Fruit fly (Drosophila melanogaster) whole organism, embryonic: ENCODE measurements around the gene CG31131.

Experiments used
- Atf6 ChIP-seq: fragments of 200-800 bp; sonication (Bioruptor generic); IDR thresholded peaks from 2 replicates; pipeline ENCODE4 v1.3.6; 2022; ENCODE audit warnings: missing biosample characterization, missing genetic modification characterization
- BEAF-32 ChIP-seq: fragments of 200-800 bp; sonication (Bioruptor generic); optimal IDR thresholded peaks from 3 replicates; lab custom pipeline; 2017; ENCODE audit warnings: missing biosample characterization, missing genetic modification characterization, mild to moderate bottlenecking, moderate library complexity, missing genetic modification reagents
- Blimp-1 ChIP-seq: fragments of 200-800 bp; sonication (Bioruptor generic); optimal IDR thresholded peaks from 3 replicates; lab custom pipeline; 2018; ENCODE audit warnings: missing biosample characterization, missing genetic modification characterization, mild to moderate bottlenecking, moderate library complexity, missing genetic modification reagents
- BtbVII ChIP-seq: fragments of 200-800 bp; sonication (Bioruptor generic); optimal IDR thresholded peaks from 3 replicates; lab custom pipeline; 2017; ENCODE audit warnings: missing biosample characterization, mild to moderate bottlenecking, missing genetic modification characterization
- C15 ChIP-seq: fragments of 200-800 bp; sonication (Bioruptor generic); IDR thresholded peaks from 3 replicates; pipeline ENCODE4 v1.3.6; 2022; ENCODE audit warnings: missing biosample characterization, missing genetic modification characterization
- CG10209 ChIP-seq: fragments of 200-800 bp; sonication (Bioruptor generic); optimal IDR thresholded peaks from 3 replicates; lab custom pipeline; 2017; ENCODE audit warnings: missing biosample characterization, mild to moderate bottlenecking, missing genetic modification characterization, missing genetic modification reagents
- CG11504 ChIP-seq: fragments of 200-800 bp; sonication (Bioruptor generic); optimal IDR thresholded peaks from 3 replicates; lab custom pipeline; 2019; ENCODE audit warnings: missing biosample characterization, mild to moderate bottlenecking, missing genetic modification characterization, moderate library complexity
- CG12299 ChIP-seq: fragments of 200-800 bp; sonication (Bioruptor generic); optimal IDR thresholded peaks from 2 replicates; lab custom pipeline; 2018; ENCODE audit warnings: missing biosample characterization, mild to moderate bottlenecking, missing genetic modification characterization
- CG13424 ChIP-seq: fragments of 200-800 bp; sonication (Bioruptor generic); optimal IDR thresholded peaks from 2 replicates; lab custom pipeline; 2019; ENCODE audit warnings: missing biosample characterization, mild to moderate bottlenecking, missing genetic modification characterization, moderate library complexity
- CG13894 ChIP-seq: fragments of 200-800 bp; sonication (Bioruptor generic); optimal IDR thresholded peaks from 3 replicates; lab custom pipeline; 2018; ENCODE audit warnings: missing biosample characterization, mild to moderate bottlenecking, missing genetic modification characterization, moderate library complexity
- CG16779 ChIP-seq: fragments of 200-800 bp; sonication (Bioruptor generic); IDR thresholded peaks from 2 replicates; pipeline ENCODE4 v1.3.6; 2022; ENCODE audit warnings: missing biosample characterization, missing genetic modification characterization
- CG17359 ChIP-seq: fragments of 200-800 bp; sonication (Bioruptor generic); optimal IDR thresholded peaks from 3 replicates; lab custom pipeline; 2018; ENCODE audit warnings: missing biosample characterization, mild to moderate bottlenecking, missing genetic modification characterization, moderate library complexity
- CG17912 ChIP-seq: fragments of 200-800 bp; sonication (Bioruptor generic); optimal IDR thresholded peaks from 2 replicates; lab custom pipeline; 2018; ENCODE audit warnings: missing biosample characterization, mild to moderate bottlenecking, missing genetic modification characterization
- CG1792 ChIP-seq: fragments of 200-800 bp; sonication (Bioruptor generic); optimal IDR thresholded peaks from 2 replicates; lab custom pipeline; 2016; ENCODE audit warnings: missing biosample characterization, missing genetic modification characterization
- CG2116 ChIP-seq: fragments of 200-800 bp; sonication (Bioruptor generic); optimal IDR thresholded peaks from 3 replicates; lab custom pipeline; 2018; ENCODE audit warnings: missing biosample characterization, mild to moderate bottlenecking, missing genetic modification characterization
- CG2120 ChIP-seq: fragments of 200-800 bp; sonication (Bioruptor generic); optimal IDR thresholded peaks from 3 replicates; lab custom pipeline; 2016; ENCODE audit warnings: missing biosample characterization, missing genetic modification characterization
- CG2202 ChIP-seq: fragments of 200-800 bp; sonication (Bioruptor generic); optimal IDR thresholded peaks from 2 replicates; lab custom pipeline; 2018; ENCODE audit warnings: missing biosample characterization, mild to moderate bottlenecking, missing genetic modification characterization
- CG2875 ChIP-seq: fragments of 200-800 bp; sonication (Bioruptor generic); optimal IDR thresholded peaks from 2 replicates; lab custom pipeline; 2017; ENCODE audit warnings: missing biosample characterization, mild to moderate bottlenecking, missing genetic modification characterization, missing genetic modification reagents
- CG32767 ChIP-seq: fragments of 200-800 bp; sonication (Bioruptor generic); IDR thresholded peaks from 2 replicates; pipeline ENCODE4 v1.3.6; 2022; ENCODE audit warnings: missing biosample characterization, missing genetic modification characterization
- CG32772 ChIP-seq: fragments of 200-800 bp; sonication (Bioruptor generic); IDR thresholded peaks from 2 replicates; pipeline ENCODE4 v1.3.6; 2022; ENCODE audit warnings: missing biosample characterization, missing genetic modification characterization
- CG4617 ChIP-seq: fragments of 200-800 bp; sonication (Bioruptor generic); optimal IDR thresholded peaks from 3 replicates; lab custom pipeline; 2016; ENCODE audit warnings: missing biosample characterization, missing genetic modification characterization, borderline replicate concordance
- CG6272 ChIP-seq: fragments of 200-800 bp; sonication (Bioruptor generic); IDR thresholded peaks from 2 replicates; pipeline ENCODE4 v1.3.6; 2022; ENCODE audit warnings: missing biosample characterization, missing genetic modification characterization
- CG8359 ChIP-seq: fragments of 200-800 bp; sonication (Bioruptor generic); optimal IDR thresholded peaks from 2 replicates; lab custom pipeline; 2017; ENCODE audit warnings: missing biosample characterization, mild to moderate bottlenecking, missing genetic modification characterization, borderline replicate concordance
- CHES-1-like ChIP-seq: fragments of 200-800 bp; sonication (Bioruptor generic); optimal IDR thresholded peaks from 2 replicates; lab custom pipeline; 2016; ENCODE audit warnings: missing biosample characterization, missing genetic modification characterization
- CoRest ChIP-seq: fragments of 200-800 bp; sonication (Bioruptor generic); optimal IDR thresholded peaks from 3 replicates; lab custom pipeline; 2018; ENCODE audit warnings: missing biosample characterization, mild to moderate bottlenecking, missing genetic modification characterization, moderate library complexity
- CrebB ChIP-seq: fragments of 200-800 bp; sonication (Bioruptor generic); optimal IDR thresholded peaks from 3 replicates; lab custom pipeline; 2018; ENCODE audit warnings: missing biosample characterization, mild to moderate bottlenecking, missing genetic modification characterization
- D19A ChIP-seq: fragments of 200-800 bp; optimal IDR thresholded peaks from 3 replicates; lab custom pipeline; 2019; ENCODE audit warnings: missing biosample characterization, mild to moderate bottlenecking, missing genetic modification characterization, moderate library complexity
- Dad ChIP-seq: fragments of 200-800 bp; sonication (Bioruptor generic); optimal IDR thresholded peaks from 3 replicates; lab custom pipeline; 2016; ENCODE audit warnings: missing biosample characterization, missing genetic modification characterization
- Dek ChIP-seq: fragments of 200-800 bp; sonication (Bioruptor generic); optimal IDR thresholded peaks from 3 replicates; lab custom pipeline; 2019; ENCODE audit warnings: missing biosample characterization, mild to moderate bottlenecking, missing genetic modification characterization, moderate library complexity
- Dll ChIP-seq: fragments of 200-800 bp; sonication (Bioruptor generic); IDR thresholded peaks from 4 replicates; pipeline ENCODE4 v1.3.6; 2022; ENCODE audit warnings: missing biosample characterization, missing genetic modification characterization; ENCODE audit not compliant: partially characterized antibody
- H15 ChIP-seq: fragments of 200-800 bp; sonication (Bioruptor generic); IDR thresholded peaks from 3 replicates; pipeline ENCODE4 v1.3.6; 2022; ENCODE audit warnings: missing biosample characterization, missing genetic modification characterization
- HLH54F ChIP-seq: fragments of 200-800 bp; sonication (Bioruptor generic); optimal IDR thresholded peaks from 3 replicates; lab custom pipeline; 2016; ENCODE audit warnings: missing biosample characterization, missing genetic modification characterization
- Mad ChIP-seq: fragments of 200-800 bp; sonication (Bioruptor generic); optimal IDR thresholded peaks from 2 replicates; lab custom pipeline; 2016; ENCODE audit warnings: missing biosample characterization, missing genetic modification characterization
- NFAT ChIP-seq: fragments of 200-800 bp; sonication (Bioruptor generic); IDR thresholded peaks from 2 replicates; pipeline ENCODE4 v1.3.6; 2022; ENCODE audit warnings: missing biosample characterization, missing genetic modification characterization
- Oaz ChIP-seq: fragments of 200-800 bp; sonication (Bioruptor generic); IDR thresholded peaks from 2 replicates; pipeline ENCODE4 v1.3.6; 2022; ENCODE audit warnings: missing biosample characterization, missing genetic modification characterization
- Poxn ChIP-seq: fragments of 200-800 bp; sonication (Bioruptor generic); IDR thresholded peaks from 2 replicates; pipeline ENCODE4 v1.3.6; 2022; ENCODE audit warnings: missing biosample characterization, missing genetic modification characterization
- croc ChIP-seq: fragments of 200-800 bp; sonication (Bioruptor generic); conservative IDR thresholded peaks from 3 replicates; pipeline ENCODE4 v1.3.6; 2022; ENCODE audit warnings: missing biosample characterization, missing genetic modification characterization
- crp ChIP-seq, 2 experiments: fragments of 200-800 bp; sonication (Bioruptor generic); optimal IDR thresholded peaks; 2 replicates in 1 of 2; 3 replicates in 1 of 2; lab custom pipeline; 2017; ENCODE audit warnings: missing biosample characterization in 2 of 2, missing genetic modification characterization in 2 of 2, mild to moderate bottlenecking in 1 of 2, moderate library complexity in 1 of 2
- fd3F ChIP-seq: fragments of 200-800 bp; sonication (Bioruptor generic); optimal IDR thresholded peaks from 2 replicates; lab custom pipeline; 2018; ENCODE audit warnings: missing biosample characterization, mild to moderate bottlenecking, missing genetic modification characterization, moderate library complexity
- fd96Cb ChIP-seq: fragments of 200-800 bp; sonication (Bioruptor generic); optimal IDR thresholded peaks from 2 replicates; lab custom pipeline; 2018; ENCODE audit warnings: missing biosample characterization, mild to moderate bottlenecking, missing genetic modification characterization, moderate library complexity
- jing ChIP-seq: fragments of 200-800 bp; sonication (Bioruptor generic); optimal IDR thresholded peaks from 2 replicates; lab custom pipeline; 2018; ENCODE audit warnings: missing biosample characterization, mild to moderate bottlenecking, missing genetic modification characterization
- otp ChIP-seq: fragments of 200-800 bp; sonication (Bioruptor generic); IDR thresholded peaks from 3 replicates; pipeline ENCODE4, ENCODE4 v1.3.6; 2022; ENCODE audit warnings: missing biosample characterization, missing genetic modification characterization
- p53 ChIP-seq: fragments of 200-800 bp; sonication (Bioruptor generic); optimal IDR thresholded peaks from 2 replicates; lab custom pipeline; 2016; ENCODE audit warnings: missing biosample characterization, missing genetic modification characterization
- pnt ChIP-seq: fragments of 200-800 bp; sonication (Bioruptor generic); optimal IDR thresholded peaks from 3 replicates; lab custom pipeline; 2016; ENCODE audit warnings: missing biosample characterization, missing genetic modification characterization
- sens-2 ChIP-seq: fragments of 200-800 bp; sonication (Bioruptor generic); IDR thresholded peaks from 2 replicates; pipeline ENCODE4 v1.3.6; 2022; ENCODE audit warnings: missing biosample characterization, missing genetic modification characterization
- sna ChIP-seq: fragments of 200-800 bp; sonication (Bioruptor generic); IDR thresholded peaks from 2 replicates; pipeline ENCODE4 v1.3.6; 2022; ENCODE audit warnings: missing biosample characterization, missing genetic modification characterization; ENCODE audit not compliant: partially characterized antibody
- ssp ChIP-seq: fragments of 200-800 bp; sonication (Bioruptor generic); IDR thresholded peaks from 2 replicates; pipeline ENCODE4 v1.3.6; 2022; ENCODE audit warnings: missing biosample characterization, missing genetic modification characterization
- wor ChIP-seq: fragments of 200-800 bp; sonication (Bioruptor generic); IDR thresholded peaks from 2 replicates; pipeline ENCODE4 v1.3.6; 2022; ENCODE audit warnings: missing biosample characterization, missing genetic modification characterization
- zf30C ChIP-seq: fragments of 200-800 bp; sonication (Bioruptor generic); optimal IDR thresholded peaks from 3 replicates; lab custom pipeline; 2018; ENCODE audit warnings: missing biosample characterization, mild to moderate bottlenecking, missing genetic modification characterization

CG31131 gene

DNA sequence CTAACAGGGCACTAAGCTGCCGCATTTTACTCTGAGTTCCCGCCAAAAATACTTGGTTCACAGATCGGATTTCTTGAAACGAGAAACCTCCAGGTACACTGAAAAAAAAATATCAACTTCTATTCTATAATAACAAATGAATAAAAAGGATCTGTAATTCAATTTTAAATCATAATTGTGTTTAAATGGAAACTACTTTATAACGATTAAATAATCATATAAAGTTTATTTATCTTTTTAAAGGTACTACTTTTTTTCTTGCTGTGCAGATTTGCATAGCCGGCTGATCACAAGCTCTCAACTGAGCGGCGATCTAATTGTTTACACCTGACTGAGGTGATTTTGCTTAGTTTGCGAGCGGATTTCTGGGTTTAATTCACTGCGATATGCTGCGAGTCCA lies 24.3 kb upstream of the CG31131 start (continued):
- TF ChIP-seq CrebB (tag; lab: Kevin White, UChicago) (peak; percentile 5), Mad (GFP tag; lab: Kevin White, UChicago) (peak; percentile 6), CG8359 (GFP tag; lab: Kevin White, UChicago) (no peak), CG11504 (peak; percentile 79), p53 (no peak), HLH54F (GFP tag; lab: Kevin White, UChicago) (peak; percentile 24), CG17359 (peak; percentile 60), D19A (tag; lab: Kevin White, UChicago) (peak; percentile 51), Blimp-1 (GFP tag; lab: Kevin White, UChicago) (peak; percentile 52), CG2116 (peak; percentile 18), H15 (GFP tag; lab: Robert Waterston, UW) (peak; percentile 46; the same call in 1 of the 3 replicates), Atf6 (GFP tag; lab: Robert Waterston, UW) (peak; percentile 88), CG17912 (GFP tag; lab: Kevin White, UChicago) (no peak), CoRest (tag; lab: Kevin White, UChicago) (peak; percentile 84), wor (GFP tag; lab: Robert Waterston, UW) (peak; percentile 55; the same call in 1 of the 2 replicates), CG4617 (GFP tag; lab: Kevin White, UChicago) (no peak), Dad (GFP tag; lab: Kevin White, UChicago) (no peak), CG2875 (GFP tag; lab: Kevin White, UChicago) (peak; percentile 35), CG12299 (tag; lab: Kevin White, UChicago) (peak; percentile 71), CG13424 (tag; lab: Kevin White, UChicago) (peak; percentile 72), crp (GFP tag; optimal IDR thresholded peaks at IDR 0.05; lab: Kevin White, UChicago) (peak in 1 of 2 experiments; percentile 1), fd96Cb (tag; lab: Kevin White, UChicago) (peak; percentile 47), C15 (GFP tag; lab: Robert Waterston, UW) (0 out of 3 replicates have a peak, but pooled peaks have one; percentile 6), zf30C (GFP tag; lab: Kevin White, UChicago) (peak; percentile 2), fd3F (GFP tag; lab: Kevin White, UChicago) (peak; percentile 52), Oaz (GFP tag; lab: Robert Waterston, UW) (peak; percentile 51), Dek (tag; lab: Kevin White, UChicago) (peak; percentile 72), CG32767 (peak; percentile 49; the same call in 1 of the 2 replicates), BEAF-32 (GFP tag; lab: Kevin White, UChicago) (no peak), Poxn (peak; percentile 53; the same call in 1 of the 2 replicates), CG13894 (peak; percentile 23), CG1792 (GFP tag; lab: Kevin White, UChicago) (no peak), CG6272 (peak; percentile 44; the same call in 1 of the 2 replicates), pnt (no peak), otp (GFP tag; lab: Robert Waterston, UW) (peak; percentile 56; the same call in 1 of the 3 replicates), sens-2 (peak; percentile 25; the same call in 1 of the 2 replicates), CG16779 (GFP tag; lab: Robert Waterston, UW) (no peak), CG2202 (tag; lab: Kevin White, UChicago) (peak; percentile 2), CHES-1-like (GFP tag; lab: Kevin White, UChicago) (no peak), croc (GFP tag; lab: Robert Waterston, UW) (peak; percentile 31; the same call in 1 of the 3 replicates), NFAT (GFP tag; lab: Robert Waterston, UW) (peak; percentile 30; the same call in 1 of the 2 replicates), BtbVII (GFP tag; lab: Kevin White, UChicago) (peak; percentile 29), jing (peak; percentile 29), ssp (peak; percentile 63), CG2120 (peak; percentile 73), CG32772 (GFP tag; lab: Robert Waterston, UW) (peak; percentile 77), Dll (GFP tag; lab: Robert Waterston, UW) (no peak), CG10209 (GFP tag; lab: Kevin White, UChicago) (peak; percentile 56), sna (GFP tag; lab: Robert Waterston, UW) (no peak)
